Worm (Caenorhabditis elegans) whole organism, L2 larva: Measurements from ENCODE around the gene his-41.

Experiments
- C34F6.9 ChIP-seq: fragments of 150-350 bp; optimal IDR thresholded peaks from 2 replicates; lab custom pipeline; 2014; ENCODE audit warnings: missing biosample characterization, missing genetic modification characterization
- F13H6.1 ChIP-seq: sonication (generic microtip); optimal IDR thresholded peaks from 2 replicates; lab custom pipeline; 2016; ENCODE audit warnings: missing genetic modification characterization, missing compliant biosample characterization
- R02D3.7 ChIP-seq: fragments of 150-350 bp; optimal IDR thresholded peaks from 2 replicates; lab custom pipeline; 2014; ENCODE audit warnings: missing biosample characterization, missing genetic modification characterization
- Y55F3AM.14 ChIP-seq: fragments of 200-800 bp; sonication (Bioruptor generic); optimal IDR thresholded peaks from 2 replicates; lab custom pipeline; 2018; ENCODE audit warnings: mild to moderate bottlenecking, missing genetic modification characterization, missing compliant biosample characterization
- ZK546.5 ChIP-seq: sonication (generic microtip); optimal IDR thresholded peaks from 2 replicates; lab custom pipeline; 2017; ENCODE audit warnings: missing biosample characterization, missing genetic modification characterization
- alr-1 ChIP-seq: fragments of 150-350 bp; optimal IDR thresholded peaks from 2 replicates; lab custom pipeline; 2014; ENCODE audit warnings: missing biosample characterization, missing genetic modification characterization
- aly-2 ChIP-seq: fragments of 150-350 bp; optimal IDR thresholded peaks from 2 replicates; lab custom pipeline; 2014; ENCODE audit warnings: missing biosample characterization, missing genetic modification characterization
- ama-1 ChIP-seq: fragments of 150-350 bp; optimal IDR thresholded peaks from 2 replicates; lab custom pipeline; 2018; ENCODE audit warnings: inconsistent platforms
- blmp-1 ChIP-seq: sonication (generic microtip); optimal IDR thresholded peaks from 2 replicates; lab custom pipeline; 2017; ENCODE audit warnings: missing genetic modification characterization, mild to moderate bottlenecking, missing compliant biosample characterization, antibody characterized with exemption, moderate library complexity; ENCODE audit not compliant: insufficient read depth
- crh-2 ChIP-seq: sonication (generic microtip); optimal IDR thresholded peaks from 2 replicates; lab custom pipeline; 2017; ENCODE audit warnings: missing biosample characterization, missing genetic modification characterization
- dmd-4 ChIP-seq: sonication (generic microtip); optimal IDR thresholded peaks from 2 replicates; lab custom pipeline; 2017; ENCODE audit warnings: missing biosample characterization, missing genetic modification characterization
- egl-27 ChIP-seq: sonication (generic microtip); optimal IDR thresholded peaks from 3 replicates; lab custom pipeline; 2017; ENCODE audit warnings: missing biosample characterization, missing genetic modification reagents, missing genetic modification characterization
- elt-1 ChIP-seq: fragments of 150-350 bp; optimal IDR thresholded peaks from 2 replicates; lab custom pipeline; 2014; ENCODE audit warnings: missing biosample characterization, missing genetic modification characterization
- elt-3 ChIP-seq: sonication (generic microtip); optimal IDR thresholded peaks from 2 replicates; lab custom pipeline; 2017; ENCODE audit warnings: missing biosample characterization, missing genetic modification characterization
- gmeb-1 ChIP-seq: fragments of 150-350 bp; optimal IDR thresholded peaks from 2 replicates; lab custom pipeline; 2014; ENCODE audit warnings: missing biosample characterization, missing genetic modification characterization
- lin-13 ChIP-seq: fragments of 150-350 bp; optimal IDR thresholded peaks from 2 replicates; lab custom pipeline; 2014; ENCODE audit warnings: missing biosample characterization, missing genetic modification reagents, missing genetic modification characterization
- lin-39 ChIP-seq: fragments of 150-350 bp; optimal IDR thresholded peaks from 2 replicates; lab custom pipeline; 2014; ENCODE audit warnings: missing biosample characterization, missing genetic modification reagents, missing genetic modification characterization
- lsy-2 ChIP-seq, 2 experiments: fragments of 150-350 bp in 1 of 2; sonication (generic microtip) in 1 of 2; optimal IDR thresholded peaks; 2 replicates each; lab custom pipeline; 2014 to 2017; ENCODE audit warnings: missing biosample characterization in 2 of 2, missing genetic modification characterization in 2 of 2
- mdl-1 ChIP-seq, 2 experiments: fragments of 150-350 bp in 1 of 2; sonication (generic microtip) in 1 of 2; optimal IDR thresholded peaks; 2 replicates each; lab custom pipeline; 2017; ENCODE audit warnings: missing biosample characterization in 2 of 2, missing genetic modification characterization in 2 of 2
- nhr-10 ChIP-seq: sonication (generic microtip); optimal IDR thresholded peaks from 2 replicates; lab custom pipeline; 2017; ENCODE audit warnings: missing biosample characterization, missing genetic modification characterization
- nhr-11 ChIP-seq: fragments of 150-350 bp; optimal IDR thresholded peaks from 2 replicates; lab custom pipeline; 2014; ENCODE audit warnings: missing biosample characterization, missing genetic modification characterization
- nhr-12 ChIP-seq: fragments of 150-350 bp; optimal IDR thresholded peaks from 2 replicates; lab custom pipeline; 2014; ENCODE audit warnings: missing biosample characterization, missing genetic modification characterization
- nhr-129 ChIP-seq: fragments of 150-350 bp; optimal IDR thresholded peaks from 2 replicates; lab custom pipeline; 2014; ENCODE audit warnings: missing biosample characterization, missing genetic modification characterization
- nhr-21 ChIP-seq: fragments of 150-350 bp; optimal IDR thresholded peaks from 2 replicates; lab custom pipeline; 2014; ENCODE audit warnings: missing biosample characterization, missing genetic modification characterization
- nhr-23 ChIP-seq: fragments of 150-350 bp; optimal IDR thresholded peaks from 2 replicates; lab custom pipeline; 2014; ENCODE audit warnings: missing biosample characterization, missing genetic modification reagents, missing genetic modification characterization
- nhr-25 ChIP-seq: fragments of 150-350 bp; sonication (generic microtip); optimal IDR thresholded peaks from 3 replicates; lab custom pipeline; 2014; ENCODE audit warnings: missing biosample characterization, missing genetic modification characterization
- nhr-6 ChIP-seq: fragments of 150-350 bp; optimal IDR thresholded peaks from 2 replicates; lab custom pipeline; 2014; ENCODE audit warnings: missing biosample characterization, missing genetic modification characterization
- nhr-77 ChIP-seq: fragments of 150-350 bp; optimal IDR thresholded peaks from 2 replicates; lab custom pipeline; 2014; ENCODE audit warnings: missing biosample characterization, missing genetic modification characterization
- sem-4 ChIP-seq: fragments of 150-350 bp; optimal IDR thresholded peaks from 2 replicates; lab custom pipeline; 2014; ENCODE audit warnings: missing biosample characterization, missing genetic modification reagents, missing genetic modification characterization
- skn-1 ChIP-seq: sonication (generic microtip); optimal IDR thresholded peaks from 2 replicates; lab custom pipeline; 2017; ENCODE audit warnings: missing biosample characterization, missing genetic modification characterization
- sma-9 ChIP-seq, 2 experiments: fragments of 150-350 bp in 1 of 2; sonication (generic microtip) in 1 of 2; optimal IDR thresholded peaks; 2 replicates each; lab custom pipeline; 2014 to 2016; ENCODE audit warnings: missing genetic modification characterization in 2 of 2, mild to moderate bottlenecking in 1 of 2, missing biosample characterization in 1 of 2, missing compliant biosample characterization in 1 of 2, missing genetic modification reagents in 1 of 2, moderate library complexity in 1 of 2
- snpc-4 ChIP-seq: fragments of 150-350 bp; optimal IDR thresholded peaks from 2 replicates; lab custom pipeline; 2014; ENCODE audit warnings: missing biosample characterization, missing genetic modification characterization
- unc-55 ChIP-seq: fragments of 150-350 bp; sonication (generic microtip); optimal IDR thresholded peaks from 3 replicates; lab custom pipeline; 2014; ENCODE audit warnings: missing biosample characterization, missing genetic modification reagents, missing genetic modification characterization
- unc-62 ChIP-seq: fragments of 150-350 bp; optimal IDR thresholded peaks from 2 replicates; lab custom pipeline; 2014; ENCODE audit warnings: missing biosample characterization, missing genetic modification reagents, missing genetic modification characterization
- zag-1 ChIP-seq: fragments of 150-350 bp; optimal IDR thresholded peaks from 2 replicates; lab custom pipeline; 2014; ENCODE audit warnings: missing biosample characterization, missing genetic modification characterization
- ztf-1 ChIP-seq: fragments of 200-800 bp; sonication (Bioruptor generic); conservative IDR thresholded peaks from 2 replicates; pipeline ENCODE4 v1.3.6; 2022; ENCODE audit warnings: missing genetic modification characterization, missing compliant biosample characterization
- ztf-11 ChIP-seq: sonication (generic microtip); optimal IDR thresholded peaks from 2 replicates; lab custom pipeline; 2017; ENCODE audit warnings: missing biosample characterization, missing genetic modification characterization
- ztf-4 ChIP-seq: fragments of 150-350 bp; optimal IDR thresholded peaks from 2 replicates; lab custom pipeline; 2014; ENCODE audit warnings: missing biosample characterization, missing genetic modification characterization

The his-41 gene

ce11 chrV:9561624-9562179 is 16.4 kb downstream of the his-41 start, which contains the start of gene rgef-1 (continued):
- no peak for TF ChIP-seq nhr-11
- peak; percentile 76 for TF ChIP-seq crh-2
- no peak for TF ChIP-seq skn-1 (tag; lab: Kevin White, UChicago)
- TF ChIP-seq nhr-25 (tag; lab: Kevin White, UChicago) = no peak
- TF ChIP-seq sem-4 (tag; lab: Kevin White, UChicago) = peak; percentile 32
- TF ChIP-seq elt-1 (tag; lab: Kevin White, UChicago) = no peak
- TF ChIP-seq alr-1 (tag; lab: Kevin White, UChicago) = no peak
- TF ChIP-seq nhr-129 (tag; lab: Kevin White, UChicago) = peak; percentile 56
- TF ChIP-seq nhr-77 (tag; lab: Kevin White, UChicago) = no peak
- no peak for TF ChIP-seq nhr-12 (tag; lab: Kevin White, UChicago)
- TF ChIP-seq zag-1 (tag; lab: Kevin White, UChicago) = peak; percentile 85
- TF ChIP-seq nhr-23 (tag; lab: Kevin White, UChicago) = no peak
- peak; percentile 28 for TF ChIP-seq sma-9 (GFP tag; optimal IDR thresholded peaks at IDR 0.05; lab: Kevin White, UChicago)
- TF ChIP-seq sma-9 (tag; optimal IDR thresholded peaks at IDR 0.05; lab: Kevin White, UChicago) = no peak
- no peak for TF ChIP-seq aly-2 (tag; lab: Kevin White, UChicago)
- peak; percentile 47 to 78 for TF ChIP-seq mdl-1 (tag; optimal IDR thresholded peaks at IDR 0.05; lab: Kevin White, UChicago)
- peak; percentile 50 for TF ChIP-seq lin-13
- TF ChIP-seq dmd-4 (tag; lab: Kevin White, UChicago) = no peak
- no peak for TF ChIP-seq nhr-6 (tag; lab: Kevin White, UChicago)
- TF ChIP-seq egl-27 (tag; lab: Kevin White, UChicago) = no peak
- TF ChIP-seq ZK546.5 (tag; lab: Kevin White, UChicago) = no peak
- no peak for TF ChIP-seq nhr-21 (tag; lab: Kevin White, UChicago)
- peak; percentile 94 for TF ChIP-seq unc-55 (GFP tag; lab: Kevin White, UChicago)
- TF ChIP-seq lsy-2 (tag; optimal IDR thresholded peaks at IDR 0.05; lab: Kevin White, UChicago) = peak; percentile 33 to 66
- no peak for TF ChIP-seq ztf-1
- TF ChIP-seq ztf-4 = no peak

- no peak for TF ChIP-seq Y55F3AM.14 (GFP tag; lab: Kevin White, UChicago)
- TF ChIP-seq ztf-11 (tag; lab: Kevin White, UChicago) = no peak
- TF ChIP-seq R02D3.7 (tag; lab: Kevin White, UChicago) = no peak
- TF ChIP-seq unc-55 (GFP tag; lab: Kevin White, UChicago) = no peak
- peak; percentile 19 for TF ChIP-seq sma-9 (GFP tag; optimal IDR thresholded peaks at IDR 0.05; lab: Kevin White, UChicago)
- TF ChIP-seq sma-9 (tag; optimal IDR thresholded peaks at IDR 0.05; lab: Kevin White, UChicago) = no peak
- no peak for TF ChIP-seq nhr-6 (tag; lab: Kevin White, UChicago)
- TF ChIP-seq blmp-1 = no peak
- no peak for TF ChIP-seq zag-1 (tag; lab: Kevin White, UChicago)
- TF ChIP-seq C34F6.9 = peak; percentile 18
Observed at ce11 chrV:9563585-9563984, 18.2 kb downstream of the his-41 start.

- TF ChIP-seq ZK546.5 (tag; lab: Kevin White, UChicago) (no peak), blmp-1 (no peak), unc-55 (GFP tag; lab: Kevin White, UChicago) (no peak)
Observed at ce11 chrV:9568707-9569106, 23.4 kb downstream of the his-41 start, which contains the start of gene F25B3.4. Gene F25B3.4 (minus strand): TSS chrV:9568807.

ce11 chrV:9570197-9570596 is 24.9 kb downstream of the his-41 start, which contains the start of gene F25B3.5:
Gene F25B3.5 (minus strand): TSS chrV:9570297.
- TF ChIP-seq lsy-2 (tag; optimal IDR thresholded peaks at IDR 0.05; lab: Kevin White, UChicago) = no peak
- no peak for TF ChIP-seq unc-62 (GFP tag; lab: Kevin White, UChicago)
- TF ChIP-seq ama-1 (lab: Kevin White, UChicago) = no peak
- TF ChIP-seq nhr-10 = no peak
- TF ChIP-seq snpc-4 (tag; lab: Kevin White, UChicago) = no peak
- TF ChIP-seq egl-27 (tag; lab: Kevin White, UChicago) = no peak
- TF ChIP-seq F13H6.1 (tag; lab: Kevin White, UChicago) = no peak
- TF ChIP-seq elt-3 (tag; lab: Kevin White, UChicago) = no peak
- no peak for TF ChIP-seq nhr-12 (tag; lab: Kevin White, UChicago)
- TF ChIP-seq zag-1 (tag; lab: Kevin White, UChicago) = no peak
- no peak for TF ChIP-seq aly-2 (tag; lab: Kevin White, UChicago)
- no peak for TF ChIP-seq lin-39 (tag; lab: Kevin White, UChicago)
- no peak for TF ChIP-seq Y55F3AM.14 (GFP tag; lab: Kevin White, UChicago)
- TF ChIP-seq ztf-4 = no peak
- TF ChIP-seq crh-2 = no peak
- no peak for TF ChIP-seq unc-55 (GFP tag; lab: Kevin White, UChicago)
- TF ChIP-seq gmeb-1 = no peak
- no peak for TF ChIP-seq nhr-129 (tag; lab: Kevin White, UChicago)
- TF ChIP-seq mdl-1 (tag; optimal IDR thresholded peaks at IDR 0.05; lab: Kevin White, UChicago) = no peak
